Fruit fly (Drosophila melanogaster) whole organism, embryonic: ENCODE results near the gene CG9150.

ENCODE experiments used
- Asciz ChIP-seq: fragments of 200-800 bp; sonication (Bioruptor generic); optimal IDR thresholded peaks from 2 replicates; lab custom pipeline; 2017; ENCODE audit warnings: missing biosample characterization, mild to moderate bottlenecking, missing genetic modification characterization, missing genetic modification reagents
- Bgb ChIP-seq: fragments of 200-800 bp; sonication (Bioruptor generic); IDR thresholded peaks from 2 replicates; pipeline ENCODE4 v1.3.6; 2022; ENCODE audit warnings: missing biosample characterization, missing genetic modification characterization; ENCODE audit not compliant: partially characterized antibody
- CG10274 ChIP-seq: fragments of 200-800 bp; sonication (Bioruptor generic); optimal IDR thresholded peaks from 3 replicates; lab custom pipeline; 2017; ENCODE audit warnings: missing biosample characterization, mild to moderate bottlenecking, missing genetic modification characterization
- CG10321 ChIP-seq: fragments of 200-800 bp; sonication (Bioruptor generic); IDR thresholded peaks from 2 replicates; pipeline ENCODE4 v1.3.6; 2022; ENCODE audit warnings: missing biosample characterization, missing genetic modification characterization
- CG12155 ChIP-seq: fragments of 200-800 bp; sonication (Bioruptor generic); optimal IDR thresholded peaks from 3 replicates; lab custom pipeline; 2016; ENCODE audit warnings: missing biosample characterization, missing genetic modification characterization
- CG13296 ChIP-seq: fragments of 200-800 bp; sonication (Bioruptor generic); optimal IDR thresholded peaks from 3 replicates; lab custom pipeline; 2018; ENCODE audit warnings: missing biosample characterization, mild to moderate bottlenecking, missing genetic modification characterization
- CG2116 ChIP-seq: fragments of 200-800 bp; sonication (Bioruptor generic); optimal IDR thresholded peaks from 3 replicates; lab custom pipeline; 2018; ENCODE audit warnings: missing biosample characterization, mild to moderate bottlenecking, missing genetic modification characterization
- CG2199 ChIP-seq: fragments of 200-800 bp; sonication (Bioruptor generic); IDR thresholded peaks from 3 replicates; pipeline ENCODE4 v1.3.6; 2022; ENCODE audit warnings: missing biosample characterization, missing genetic modification characterization
- CG3281 ChIP-seq: fragments of 200-800 bp; sonication (Bioruptor generic); optimal IDR thresholded peaks from 3 replicates; lab custom pipeline; 2017; ENCODE audit warnings: missing biosample characterization, mild to moderate bottlenecking, missing genetic modification characterization
- CG34224 ChIP-seq: fragments of 200-800 bp; sonication (Bioruptor generic); IDR thresholded peaks from 3 replicates; pipeline ENCODE4 v1.3.6; 2022; ENCODE audit warnings: missing biosample characterization, missing genetic modification characterization; ENCODE audit not compliant: partially characterized antibody
- CG3838 ChIP-seq: fragments of 200-800 bp; sonication (Bioruptor generic); optimal IDR thresholded peaks from 3 replicates; lab custom pipeline; 2016; ENCODE audit warnings: missing biosample characterization, missing genetic modification characterization
- CG4282 ChIP-seq: fragments of 200-800 bp; sonication (Bioruptor generic); optimal IDR thresholded peaks from 2 replicates; lab custom pipeline; 2016; ENCODE audit warnings: missing biosample characterization, missing genetic modification characterization
- CG6175 ChIP-seq: fragments of 200-800 bp; sonication (Bioruptor generic); IDR thresholded peaks from 3 replicates; pipeline ENCODE4 v1.3.6; 2022; ENCODE audit warnings: missing biosample characterization, missing genetic modification characterization
- CG8290 ChIP-seq, 3 experiments: fragments of 200-800 bp; sonication (Bioruptor generic); optimal IDR thresholded peaks; 2 replicates each; lab custom pipeline; 2016 to 2019; ENCODE audit warnings: missing biosample characterization in 3 of 3, missing genetic modification characterization in 3 of 3, mild to moderate bottlenecking in 2 of 3, moderate library complexity in 1 of 3
- CG9817 ChIP-seq: fragments of 200-800 bp; sonication (Bioruptor generic); optimal IDR thresholded peaks from 2 replicates; lab custom pipeline; 2018; ENCODE audit warnings: missing biosample characterization, mild to moderate bottlenecking, missing genetic modification characterization, moderate library complexity
- Dad ChIP-seq: fragments of 200-800 bp; sonication (Bioruptor generic); optimal IDR thresholded peaks from 3 replicates; lab custom pipeline; 2016; ENCODE audit warnings: missing biosample characterization, missing genetic modification characterization
- Deaf1 ChIP-seq: fragments of 200-800 bp; optimal IDR thresholded peaks from 3 replicates; lab custom pipeline; 2019; ENCODE audit warnings: missing biosample characterization, mild to moderate bottlenecking, missing genetic modification characterization, moderate library complexity
- Dp ChIP-seq: fragments of 200-800 bp; sonication (Bioruptor generic); optimal IDR thresholded peaks from 2 replicates; lab custom pipeline; 2018; ENCODE audit warnings: missing biosample characterization, mild to moderate bottlenecking, missing genetic modification characterization, moderate library complexity
- Drgx ChIP-seq: fragments of 200-800 bp; sonication (Bioruptor generic); IDR thresholded peaks from 2 replicates; pipeline ENCODE4 v1.3.6; 2022; ENCODE audit warnings: missing biosample characterization, missing genetic modification characterization
- E2f1 ChIP-seq: fragments of 200-800 bp; sonication (Bioruptor generic); IDR thresholded peaks from 2 replicates; pipeline ENCODE4 v1.3.6; 2022; ENCODE audit warnings: missing biosample characterization, missing genetic modification characterization
- Fer3 ChIP-seq: fragments of 200-800 bp; sonication (Bioruptor generic); optimal IDR thresholded peaks from 2 replicates; lab custom pipeline; 2018; ENCODE audit warnings: missing biosample characterization, mild to moderate bottlenecking, missing genetic modification characterization, moderate library complexity
- GATAe ChIP-seq: fragments of 200-800 bp; sonication (Bioruptor generic); conservative IDR thresholded peaks from 2 replicates; pipeline ENCODE4 v1.3.6; 2022; ENCODE audit warnings: missing biosample characterization, missing genetic modification characterization
- H2.0 ChIP-seq: fragments of 200-800 bp; sonication (Bioruptor generic); IDR thresholded peaks from 2 replicates; pipeline ENCODE4 v1.3.6; 2022; ENCODE audit warnings: missing biosample characterization, missing genetic modification characterization
- Myb ChIP-seq: fragments of 200-800 bp; sonication (Bioruptor generic); optimal IDR thresholded peaks from 2 replicates; lab custom pipeline; 2016; ENCODE audit warnings: missing biosample characterization, missing genetic modification characterization
- NFAT ChIP-seq: fragments of 200-800 bp; sonication (Bioruptor generic); IDR thresholded peaks from 2 replicates; pipeline ENCODE4 v1.3.6; 2022; ENCODE audit warnings: missing biosample characterization, missing genetic modification characterization
- Nf-YA ChIP-seq: fragments of 200-800 bp; sonication (Bioruptor generic); IDR thresholded peaks from 2 replicates; pipeline ENCODE4 v1.3.6; 2022; ENCODE audit warnings: missing biosample characterization, missing genetic modification characterization
- Optix ChIP-seq: fragments of 200-800 bp; sonication (Bioruptor generic); IDR thresholded peaks from 3 replicates; pipeline ENCODE4 v1.3.6; 2022; ENCODE audit warnings: missing biosample characterization, missing genetic modification characterization
- Rfx ChIP-seq: fragments of 200-800 bp; sonication (Bioruptor generic); IDR thresholded peaks from 2 replicates; pipeline ENCODE4 v1.3.6; 2022; ENCODE audit warnings: missing biosample characterization, missing genetic modification characterization
- amos ChIP-seq: fragments of 200-800 bp; sonication (Bioruptor generic); IDR thresholded peaks from 2 replicates; pipeline ENCODE4 v1.3.6; 2022; ENCODE audit warnings: missing biosample characterization, missing genetic modification characterization; ENCODE audit not compliant: partially characterized antibody
- az2 ChIP-seq: fragments of 200-800 bp; sonication (Bioruptor generic); optimal IDR thresholded peaks from 3 replicates; lab custom pipeline; 2016; ENCODE audit warnings: missing biosample characterization, missing genetic modification characterization
- bbx ChIP-seq: fragments of 200-800 bp; sonication (Bioruptor generic); IDR thresholded peaks from 2 replicates; pipeline ENCODE4 v1.3.6; 2022; ENCODE audit warnings: missing biosample characterization, missing genetic modification characterization; ENCODE audit not compliant: partially characterized antibody
- cad ChIP-seq: fragments of >200 bp; optimal IDR thresholded peaks from 2 replicates; lab custom pipeline; 2017; ENCODE audit warnings: missing biosample characterization, missing genetic modification characterization
- crol ChIP-seq: fragments of 200-800 bp; sonication (Bioruptor generic); IDR thresholded peaks from 2 replicates; pipeline ENCODE4 v1.3.6; 2022; ENCODE audit warnings: missing biosample characterization, missing genetic modification characterization
- dan ChIP-seq: fragments of 200-800 bp; sonication (Bioruptor generic); IDR thresholded peaks from 2 replicates; pipeline ENCODE4 v1.3.6; 2022; ENCODE audit warnings: missing biosample characterization, missing genetic modification characterization
- esg ChIP-seq: fragments of 200-800 bp; sonication (Bioruptor generic); conservative IDR thresholded peaks from 2 replicates; pipeline ENCODE4 v1.3.6; 2022; ENCODE audit warnings: missing biosample characterization, missing genetic modification characterization
- exex ChIP-seq: fragments of 200-800 bp; sonication (Bioruptor generic); optimal IDR thresholded peaks from 4 replicates; lab custom pipeline; 2018; ENCODE audit warnings: missing biosample characterization, mild to moderate bottlenecking, missing genetic modification characterization, moderate library complexity
- eyg ChIP-seq: fragments of 200-800 bp; sonication (Bioruptor generic); optimal IDR thresholded peaks from 3 replicates; lab custom pipeline; 2016; ENCODE audit warnings: missing biosample characterization, missing genetic modification characterization
- gce ChIP-seq: fragments of 200-800 bp; sonication (Bioruptor generic); IDR thresholded peaks from 3 replicates; pipeline ENCODE4 v1.3.6; 2022; ENCODE audit warnings: missing biosample characterization, missing genetic modification characterization
- gro ChIP-seq: fragments of 200-800 bp; sonication (Bioruptor generic); optimal IDR thresholded peaks from 2 replicates; lab custom pipeline; 2016; ENCODE audit warnings: missing biosample characterization, missing genetic modification characterization
- jumu ChIP-seq: fragments of 200-800 bp; sonication (Bioruptor generic); optimal IDR thresholded peaks from 3 replicates; lab custom pipeline; 2016; ENCODE audit warnings: missing biosample characterization, missing genetic modification characterization
- lilli ChIP-seq: fragments of 200-800 bp; sonication (Bioruptor generic); optimal IDR thresholded peaks from 3 replicates; lab custom pipeline; 2016; ENCODE audit warnings: missing biosample characterization, missing genetic modification characterization
- mam ChIP-seq: fragments of 200-800 bp; sonication (Bioruptor generic); optimal IDR thresholded peaks from 3 replicates; lab custom pipeline; 2016; ENCODE audit warnings: missing biosample characterization, missing genetic modification characterization
- nmo ChIP-seq: fragments of 200-800 bp; sonication (Bioruptor generic); optimal IDR thresholded peaks from 2 replicates; lab custom pipeline; 2018; ENCODE audit warnings: missing biosample characterization, mild to moderate bottlenecking, missing genetic modification characterization, moderate library complexity
- p53 ChIP-seq: fragments of 200-800 bp; sonication (Bioruptor generic); optimal IDR thresholded peaks from 2 replicates; lab custom pipeline; 2016; ENCODE audit warnings: missing biosample characterization, missing genetic modification characterization
- pan ChIP-seq, 4 experiments: fragments of >200 bp in 3 of 4; fragments of 200-800 bp in 1 of 4; sonication (Bioruptor generic) in 1 of 4; optimal IDR thresholded peaks in 3 of 4; IDR thresholded peaks in 1 of 4; 2 replicates each; pipeline versions ENCODE4 v1.3.6 to Lab custom; 2017 to 2022; ENCODE audit warnings: missing biosample characterization in 2 of 4, missing genetic modification characterization in 2 of 4, mixed read lengths in 1 of 4
- pzg ChIP-seq: fragments of 200-800 bp; sonication (Bioruptor generic); optimal IDR thresholded peaks from 3 replicates; lab custom pipeline; 2018; ENCODE audit warnings: missing biosample characterization, mild to moderate bottlenecking, missing genetic modification characterization, moderate library complexity
- schlank ChIP-seq: fragments of 200-800 bp; sonication (Bioruptor generic); optimal IDR thresholded peaks from 2 replicates; lab custom pipeline; 2018; ENCODE audit warnings: missing biosample characterization, mild to moderate bottlenecking, missing genetic modification characterization
- sens-2 ChIP-seq: fragments of 200-800 bp; sonication (Bioruptor generic); IDR thresholded peaks from 2 replicates; pipeline ENCODE4 v1.3.6; 2022; ENCODE audit warnings: missing biosample characterization, missing genetic modification characterization
- sug ChIP-seq: fragments of 200-800 bp; optimal IDR thresholded peaks from 2 replicates; lab custom pipeline; 2019; ENCODE audit warnings: missing biosample characterization, mild to moderate bottlenecking, missing genetic modification characterization, moderate library complexity
- tin ChIP-seq: fragments of 200-800 bp; sonication (Bioruptor generic); optimal IDR thresholded peaks from 3 replicates; lab custom pipeline; 2016; ENCODE audit warnings: missing biosample characterization, missing genetic modification characterization
- twi ChIP-seq: fragments of 200-800 bp; optimal IDR thresholded peaks from 2 replicates; lab custom pipeline; 2019; ENCODE audit warnings: missing biosample characterization, mild to moderate bottlenecking, missing genetic modification characterization, moderate library complexity

CG9150 gene

DNA sequence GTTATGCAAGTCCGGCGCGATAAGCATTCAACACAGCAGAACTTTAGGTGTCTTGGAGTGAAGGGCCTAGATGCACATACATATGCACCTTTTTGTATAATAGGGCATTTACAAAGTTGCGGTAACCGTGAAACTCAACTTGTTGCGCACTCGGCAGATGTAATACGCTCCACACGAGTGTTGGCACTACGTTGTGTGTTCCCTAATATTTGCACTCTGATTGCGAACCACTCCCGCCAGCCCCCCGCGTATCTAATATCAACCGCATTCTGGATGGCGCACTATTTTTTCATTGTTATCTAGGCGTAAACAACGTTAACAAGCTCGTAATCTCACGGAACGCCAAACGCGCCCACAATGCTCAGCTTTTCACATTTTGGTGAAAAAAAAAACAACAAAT lies 11.9 kb upstream of the CG9150 start (continued):
- no peak for TF ChIP-seq twi (tag; lab: Kevin White, UChicago)
- TF ChIP-seq sens-2, result no peak
- TF ChIP-seq esg (GFP tag; lab: Robert Waterston, UW), result no peak
- 0 out of 2 replicates have a peak, but pooled peaks have one; percentile 9 for TF ChIP-seq crol (GFP tag; lab: Robert Waterston, UW)
- TF ChIP-seq lilli (GFP tag; lab: Kevin White, UChicago), result no peak
- TF ChIP-seq CG13296 (GFP tag; lab: Kevin White, UChicago), result no peak
- no peak for TF ChIP-seq Asciz
- TF ChIP-seq CG8290 (GFP tag; optimal IDR thresholded peaks at IDR 0.05; lab: Kevin White, UChicago), result no peak
- peak in 1 of 2 experiments; percentile 38 for TF ChIP-seq CG8290 (tag; optimal IDR thresholded peaks at IDR 0.05; lab: Kevin White, UChicago)
- no peak for TF ChIP-seq amos (GFP tag; lab: Robert Waterston, UW)
- TF ChIP-seq Bgb, result no peak
- no peak for TF ChIP-seq H2.0 (GFP tag; lab: Robert Waterston, UW)
- TF ChIP-seq Dad, result no peak
- no peak for TF ChIP-seq E2f1 (GFP tag; lab: Robert Waterston, UW)
- TF ChIP-seq NFAT (GFP tag; lab: Robert Waterston, UW), result no peak
- TF ChIP-seq Rfx, result no peak; the same call in 1 of the 2 replicates
- no peak for TF ChIP-seq exex (tag; lab: Kevin White, UChicago)
- 0 out of 2 replicates have a peak, but pooled peaks have one; percentile 42 for TF ChIP-seq GATAe (GFP tag; lab: Robert Waterston, UW)
- peak; percentile 5 for TF ChIP-seq schlank (tag; lab: Kevin White, UChicago)
- no peak for TF ChIP-seq CG4282 (GFP tag; lab: Kevin White, UChicago)
- no peak for TF ChIP-seq Dp (GFP tag; lab: Kevin White, UChicago)
- TF ChIP-seq pan (optimal IDR thresholded peaks at IDR 0.05; lab: Kevin White, UChicago), result no peak
- TF ChIP-seq pan (GFP tag; optimal IDR thresholded peaks at IDR 0.05 in 1 of 2, IDR thresholded peaks at IDR 0.05 in 1 of 2), result no peak
- no peak for TF ChIP-seq CG10274 (GFP tag; lab: Kevin White, UChicago)
- peak; percentile 61 for TF ChIP-seq sug
- no peak for TF ChIP-seq CG12155 (GFP tag; lab: Kevin White, UChicago)
- no peak for TF ChIP-seq gro (GFP tag; lab: Kevin White, UChicago)
- TF ChIP-seq gce (GFP tag; lab: Robert Waterston, UW), result no peak
- no peak for TF ChIP-seq az2 (GFP tag; lab: Kevin White, UChicago)
- TF ChIP-seq jumu, result no peak
- TF ChIP-seq p53 (GFP tag; lab: Kevin White, UChicago), result no peak
- TF ChIP-seq CG10321, result no peak
- TF ChIP-seq CG2116 (GFP tag; lab: Kevin White, UChicago), result no peak
- TF ChIP-seq pzg (GFP tag; lab: Kevin White, UChicago), result no peak
- TF ChIP-seq Optix (GFP tag; lab: Robert Waterston, UW), result no peak
- TF ChIP-seq Drgx (GFP tag; lab: Robert Waterston, UW), result peak; percentile 28; the same call in 1 of the 2 replicates
- TF ChIP-seq dan (GFP tag; lab: Robert Waterston, UW), result no peak
- no peak for TF ChIP-seq CG3838
- no peak for TF ChIP-seq CG34224 (GFP tag; lab: Robert Waterston, UW)
- no peak for TF ChIP-seq Myb (GFP tag; lab: Kevin White, UChicago)
- no peak for TF ChIP-seq nmo (GFP tag; lab: Kevin White, UChicago)
- TF ChIP-seq CG6175 (GFP tag; lab: Robert Waterston, UW), result 0 out of 3 replicates have a peak, but pooled peaks have one; percentile 14
- no peak for TF ChIP-seq bbx (GFP tag; lab: Robert Waterston, UW)
- no peak for TF ChIP-seq eyg (GFP tag; lab: Kevin White, UChicago)
- TF ChIP-seq CG9817 (tag; lab: Kevin White, UChicago), result no peak
- TF ChIP-seq Nf-YA (GFP tag; lab: Robert Waterston, UW), result no peak
- TF ChIP-seq tin (GFP tag; lab: Kevin White, UChicago), result no peak
- no peak for TF ChIP-seq CG3281 (GFP tag; lab: Kevin White, UChicago)
- TF ChIP-seq Deaf1, result no peak
- TF ChIP-seq cad (GFP tag; lab: Kevin White, UChicago), result no peak
- no peak for TF ChIP-seq Fer3 (tag; lab: Kevin White, UChicago)
- TF ChIP-seq CG2199 (GFP tag; lab: Robert Waterston, UW), result no peak
- TF ChIP-seq mam (GFP tag; lab: Kevin White, UChicago), result no peak
